Worm (Caenorhabditis elegans) whole organism, L3 larva: ENCODE data around the gene C10A4.2.

Experiments
- egl-5 ChIP-seq: fragments of 150-350 bp; optimal IDR thresholded peaks from 2 replicates; lab custom pipeline; 2017; ENCODE audit warnings: missing biosample characterization, missing genetic modification reagents, missing genetic modification characterization, inconsistent platforms
- nhr-25 ChIP-seq: sonication (generic microtip); optimal IDR thresholded peaks from 2 replicates; lab custom pipeline; 2017; ENCODE audit warnings: missing biosample characterization, missing genetic modification characterization

- no peak for TF ChIP-seq egl-5 (tag; lab: Kevin White, UChicago)
- no peak for TF ChIP-seq nhr-25 (tag; lab: Kevin White, UChicago)
Measured at ce11 chrX:7390270-7390669, 19.8 kb upstream of the C10A4.2 start, which contains the start of gene C10A4.6.
